ENCODE assay signal across 2 fruit fly cellular contexts in the genomic region with DNA sequence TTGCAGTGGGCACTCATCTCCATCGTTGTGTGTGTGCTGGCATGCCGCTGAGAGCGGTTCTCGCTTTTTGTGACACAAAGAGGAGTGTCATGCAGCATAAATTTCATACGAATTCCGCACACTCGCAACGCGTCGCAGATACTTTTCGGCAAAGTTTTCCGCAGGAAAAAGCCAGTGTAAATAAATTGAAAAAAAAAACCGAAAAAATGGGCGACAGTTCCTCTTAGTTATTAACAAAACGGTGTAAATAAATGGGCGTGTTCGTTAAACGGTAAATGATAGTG.
TF ChIP-seq lines count a peak whose summit lies in the region.

A gene (plus strand): TSS at position 26 of the 284 bp plus-strand sequence.

- no peak for TF ChIP-seq CTCF in whole organism, embryonic (GFP tag; optimal IDR thresholded peaks at IDR 0.05; lab: Kevin White, UChicago)

TF ChIP-seq in whole organism, embryonic, 481 proteins besides CTCF, POLR2A, EP300 and RAD21:
- TF ChIP-seq nerfin-1 (tag; optimal IDR thresholded peaks at IDR 0.05; lab: Kevin White, UChicago) (peak; percentile 95), rib (GFP tag; IDR thresholded peaks at IDR 0.05; lab: Robert Waterston, UW) (peak; percentile 40; the same call in 1 of the 2 replicates), CG3163 (GFP tag; optimal IDR thresholded peaks at IDR 0.05; lab: Kevin White, UChicago) (peak; percentile 13), Trl (optimal IDR thresholded peaks at IDR 0.05; lab: Kevin White, UChicago) (peak in 1 of 2 experiments; percentile 17), Trl (GFP tag; optimal IDR thresholded peaks at IDR 0.05; lab: Kevin White, UChicago) (no peak), ewg (GFP tag; optimal IDR thresholded peaks at IDR 0.05; lab: Kevin White, UChicago) (peak; percentile 11), CG6689 (GFP tag; IDR thresholded peaks at IDR 0.05; lab: Robert Waterston, UW) (0 out of 2 replicates have a peak, but pooled peaks have one; percentile 20), NFAT (GFP tag; IDR thresholded peaks at IDR 0.05; lab: Robert Waterston, UW) (no peak), vnd (GFP tag; IDR thresholded peaks at IDR 0.05; lab: Robert Waterston, UW; ENCODE audit: partially characterized antibody) (0 out of 3 replicates have a peak, but pooled peaks have one; percentile 7), CG3407 (GFP tag; optimal IDR thresholded peaks at IDR 0.05; lab: Kevin White, UChicago) (no peak), ci (GFP tag; IDR thresholded peaks at IDR 0.05; lab: Robert Waterston, UW) (peak; percentile 41; the same call in 1 of the 3 replicates), CG6175 (GFP tag; IDR thresholded peaks at IDR 0.05; lab: Robert Waterston, UW) (0 out of 3 replicates have a peak, but pooled peaks have one; percentile 21), chinmo (GFP tag; IDR thresholded peaks at IDR 0.05; lab: Robert Waterston, UW; ENCODE audit: partially characterized antibody) (peak; percentile 69; the same call in 1 of the 4 replicates), sd (tag; optimal IDR thresholded peaks at IDR 0.05; lab: Kevin White, UChicago) (peak; percentile 76), sens (GFP tag; lab: Kevin White, UChicago) (peak; percentile 37), croc (GFP tag; conservative IDR thresholded peaks at IDR 0.05; lab: Robert Waterston, UW) (no peak), usp (GFP tag; optimal IDR thresholded peaks at IDR 0.05; lab: Kevin White, UChicago) (no peak), CG7357 (GFP tag; IDR thresholded peaks at IDR 0.05; lab: Robert Waterston, UW) (no peak)

TF ChIP-seq in whole organism, pupa, 21 proteins besides CTCF, POLR2A, EP300 and RAD21:
- 0 out of 3 replicates have a peak, but pooled peaks have one; percentile 7 for TF ChIP-seq CG4496 (GFP tag; IDR thresholded peaks at IDR 0.05; lab: Robert Waterston, UW)
- no peak for TF ChIP-seq D1 (tag; optimal IDR thresholded peaks at IDR 0.05; lab: Kevin White, UChicago)
